Fruit fly (Drosophila melanogaster): ENCODE measurements around the gene CREG.

Gene CREG

dm6 chr3R:17394318-17395188 is at the start of gene CREG (continued):
- TF ChIP-seq NC2β (GFP tag; optimal IDR thresholded peaks at IDR 0.05) (peak; percentile 15), Ada2b (GFP tag; IDR thresholded peaks at IDR 0.05) (no peak), Xbp1 (GFP tag; optimal IDR thresholded peaks at IDR 0.05) (peak; percentile 10), pan (optimal IDR thresholded peaks at IDR 0.05) (peak in 1 of 2 experiments; percentile 64), pan (GFP tag; optimal IDR thresholded peaks at IDR 0.05 in 1 of 2, IDR thresholded peaks at IDR 0.05 in 1 of 2) (peak in 1 of 2 experiments; percentile 77), shn (GFP tag; optimal IDR thresholded peaks at IDR 0.05) (no peak), CG10366 (GFP tag; IDR thresholded peaks at IDR 0.05) (no peak; the same call in 1 of the 2 replicates), CG10274 (GFP tag; optimal IDR thresholded peaks at IDR 0.05) (peak; percentile 1), crp (GFP tag; optimal IDR thresholded peaks at IDR 0.05) (peak in 1 of 2 experiments; percentile 70), CG30403 (GFP tag; optimal IDR thresholded peaks at IDR 0.05) (peak; percentile 49), amos (GFP tag; IDR thresholded peaks at IDR 0.05; ENCODE audit: partially characterized antibody) (no peak), MBD-R2 (GFP tag; IDR thresholded peaks at IDR 0.05) (peak; percentile 32; the same call in 1 of the 2 replicates), aop (GFP tag; IDR thresholded peaks at IDR 0.05) (no peak), CG31441 (GFP tag; IDR thresholded peaks at IDR 0.05) (peak; percentile 36; the same call in 1 of the 2 replicates), lbe (GFP tag; optimal IDR thresholded peaks at IDR 0.05) (no peak)

- TF ChIP-seq gcm (GFP tag; optimal IDR thresholded peaks at IDR 0.05) = no peak
- no peak for TF ChIP-seq CG6813 (GFP tag; optimal IDR thresholded peaks at IDR 0.05)
- TF ChIP-seq ewg (GFP tag; optimal IDR thresholded peaks at IDR 0.05) = no peak
- TF ChIP-seq D19B (GFP tag; optimal IDR thresholded peaks at IDR 0.05) = no peak
- TF ChIP-seq chn (GFP tag; optimal IDR thresholded peaks at IDR 0.05) = no peak
Measured at dm6 chr3R:17440628-17441027, 46.2 kb upstream of the CREG start, which contains the start of gene CG14331. Gene CG14331 (minus strand): TSS chr3R:17440728.

dm6 chr3R:17434330-17434729 is 39.9 kb upstream of the CREG start, which contains the start of gene CG44090:
Gene CG44090 (minus strand): TSS chr3R:17434430.
- no peak for TF ChIP-seq Asciz (GFP tag; optimal IDR thresholded peaks at IDR 0.05)
- no peak for TF ChIP-seq CG31441 (GFP tag; IDR thresholded peaks at IDR 0.05)
- no peak for TF ChIP-seq odd (GFP tag; optimal IDR thresholded peaks at IDR 0.05)
- TF ChIP-seq Dref (GFP tag; IDR thresholded peaks at IDR 0.05) = no peak
- TF ChIP-seq chn (GFP tag; optimal IDR thresholded peaks at IDR 0.05) = no peak
- no peak for TF ChIP-seq crp (GFP tag; optimal IDR thresholded peaks at IDR 0.05)
- TF ChIP-seq fd102C (GFP tag; optimal IDR thresholded peaks at IDR 0.05) = no peak
- no peak for TF ChIP-seq HHEX (GFP tag; optimal IDR thresholded peaks at IDR 0.05)
- TF ChIP-seq Oli (tag; optimal IDR thresholded peaks at IDR 0.05) = no peak
- TF ChIP-seq lmd (GFP tag; IDR thresholded peaks at IDR 0.05) = no peak

- no peak for TF ChIP-seq CG2120 (GFP tag; optimal IDR thresholded peaks at IDR 0.05)
- 0 out of 3 replicates have a peak, but pooled peaks have one; percentile 9 for TF ChIP-seq CG11456 (GFP tag; IDR thresholded peaks at IDR 0.05)
- TF ChIP-seq Elba2 (GFP tag; optimal IDR thresholded peaks at IDR 0.05) = peak; percentile 31
Measured at dm6 chr3R:17433117-17433516, 38.7 kb upstream of the CREG start.

dm6 chr3R:17430481-17430880 is 36.0 kb upstream of the CREG start:
- TF ChIP-seq zfh2 (GFP tag; optimal IDR thresholded peaks at IDR 0.05) (no peak), Hr3 (GFP tag; optimal IDR thresholded peaks at IDR 0.05) (no peak), CG10147 (GFP tag; optimal IDR thresholded peaks at IDR 0.05) (no peak), Drgx (GFP tag; IDR thresholded peaks at IDR 0.05) (peak; percentile 68), scrt (GFP tag; optimal IDR thresholded peaks at IDR 0.05) (no peak)
